Worm (Caenorhabditis elegans) whole organism, L3 larva: ENCODE results near the gene F49E2.5.

Source experiments
- aly-2 ChIP-seq: fragments of 150-350 bp; optimal IDR thresholded peaks from 2 replicates; lab custom pipeline; 2014; ENCODE audit warnings: missing biosample characterization, missing genetic modification characterization
- ceh-82 ChIP-seq: fragments of 150-350 bp; optimal IDR thresholded peaks from 2 replicates; lab custom pipeline; 2014; ENCODE audit warnings: missing biosample characterization, missing genetic modification characterization
- egl-27 ChIP-seq: sonication (generic microtip); optimal IDR thresholded peaks from 4 replicates; lab custom pipeline; 2017; ENCODE audit warnings: missing biosample characterization, missing genetic modification reagents, missing genetic modification characterization
- elt-1 ChIP-seq: fragments of 150-350 bp; optimal IDR thresholded peaks from 2 replicates; lab custom pipeline; 2014; ENCODE audit warnings: missing biosample characterization, missing genetic modification characterization
- elt-2 ChIP-seq: sonication (generic microtip); optimal IDR thresholded peaks from 2 replicates; lab custom pipeline; 2016; ENCODE audit warnings: missing genetic modification reagents, mild to moderate bottlenecking, missing genetic modification characterization, missing compliant biosample characterization
- jun-1 ChIP-seq: fragments of 150-350 bp; optimal IDR thresholded peaks from 2 replicates; lab custom pipeline; 2014; ENCODE audit warnings: missing biosample characterization, missing genetic modification reagents, missing genetic modification characterization
- nhr-11 ChIP-seq: fragments of 150-350 bp; optimal IDR thresholded peaks from 2 replicates; lab custom pipeline; 2014; ENCODE audit warnings: missing biosample characterization, missing genetic modification characterization
- pha-4 ChIP-seq: fragments of 150-350 bp; optimal IDR thresholded peaks from 2 replicates; lab custom pipeline; 2014; ENCODE audit warnings: missing biosample characterization, missing genetic modification reagents, missing genetic modification characterization
- skn-1 ChIP-seq: fragments of 150-350 bp; optimal IDR thresholded peaks from 2 replicates; lab custom pipeline; 2014; ENCODE audit warnings: missing biosample characterization, missing genetic modification characterization
- unc-62 ChIP-seq: fragments of 150-350 bp; sonication (generic microtip); optimal IDR thresholded peaks from 4 replicates; lab custom pipeline; 2014; ENCODE audit warnings: missing biosample characterization, missing genetic modification reagents, missing genetic modification characterization

- TF ChIP-seq nhr-11 (tag; lab: Kevin White, UChicago) (no peak), elt-1 (tag; lab: Kevin White, UChicago) (no peak), jun-1 (tag; lab: Kevin White, UChicago) (peak; percentile 67), elt-2 (tag; lab: Kevin White, UChicago) (peak; percentile 96), ceh-82 (tag; lab: Kevin White, UChicago) (no peak), egl-27 (tag; lab: Kevin White, UChicago) (no peak), aly-2 (tag; lab: Kevin White, UChicago) (no peak), skn-1 (no peak), unc-62 (GFP tag; lab: Kevin White, UChicago) (no peak), pha-4 (tag; lab: Kevin White, UChicago) (peak; percentile 36)
Observed at ce11 chrX:9540464-9540863, 3.0 kb upstream of the F49E2.5 start.
